Worm (Caenorhabditis elegans) whole organism, L1 larva: ENCODE results near the gene trm-2A.

Experiments
- Y116A8C.19 ChIP-seq: sonication (generic microtip); optimal IDR thresholded peaks from 2 replicates; lab custom pipeline; 2016; ENCODE audit warnings: missing compliant biosample characterization, missing genetic modification characterization, borderline replicate concordance
- aly-2 ChIP-seq: fragments of 150-350 bp; optimal IDR thresholded peaks from 2 replicates; lab custom pipeline; 2014; ENCODE audit warnings: missing biosample characterization, missing genetic modification characterization
- ama-1 ChIP-seq: fragments of 150-350 bp; optimal IDR thresholded peaks from 2 replicates; lab custom pipeline; 2014
- fkh-10 ChIP-seq: sonication (generic microtip); optimal IDR thresholded peaks from 2 replicates; lab custom pipeline; 2017; ENCODE audit warnings: missing biosample characterization, missing genetic modification reagents, missing genetic modification characterization
- lin-39 ChIP-seq: fragments of 150-350 bp; optimal IDR thresholded peaks from 2 replicates; lab custom pipeline; 2014; ENCODE audit warnings: missing biosample characterization, missing genetic modification reagents, missing genetic modification characterization
- nhr-76 ChIP-seq: sonication (generic microtip); optimal IDR thresholded peaks from 2 replicates; lab custom pipeline; 2017; ENCODE audit warnings: missing biosample characterization, missing genetic modification characterization
- pag-3 ChIP-seq: sonication (generic microtip); optimal IDR thresholded peaks from 2 replicates; lab custom pipeline; 2017; ENCODE audit warnings: missing genetic modification characterization, mild to moderate bottlenecking, missing compliant biosample characterization, antibody characterized with exemption, borderline replicate concordance; ENCODE audit not compliant: insufficient read depth
- pqm-1 ChIP-seq: sonication (generic microtip); optimal IDR thresholded peaks from 3 replicates; lab custom pipeline; 2017; ENCODE audit warnings: missing biosample characterization, missing genetic modification characterization
- tbx-2 ChIP-seq: sonication (generic microtip); optimal IDR thresholded peaks from 2 replicates; lab custom pipeline; 2016; ENCODE audit warnings: missing genetic modification characterization, missing compliant biosample characterization
- ztf-4 ChIP-seq: fragments of 150-350 bp; optimal IDR thresholded peaks from 2 replicates; lab custom pipeline; 2014; ENCODE audit warnings: missing biosample characterization, missing genetic modification characterization

DNA sequence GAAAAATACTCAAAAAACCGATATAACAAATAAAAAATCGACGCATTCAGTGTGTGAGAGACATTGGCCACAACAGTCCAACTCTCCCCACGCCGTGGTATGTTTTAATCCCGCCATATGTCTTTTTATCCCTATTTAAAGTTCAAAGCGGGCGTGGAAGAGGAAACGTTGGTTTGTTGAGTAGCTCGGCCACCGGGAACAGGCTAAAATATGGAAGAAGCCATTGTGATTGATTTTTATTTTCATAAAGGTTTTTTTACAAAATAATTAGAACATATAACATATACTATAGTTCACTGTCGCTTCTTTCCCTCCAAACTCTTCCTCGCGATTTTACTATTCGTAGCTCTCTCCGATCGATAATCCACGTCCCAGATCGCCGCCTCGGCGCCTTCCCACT lies 5.7 kb upstream of the trm-2A start, which contains the start of gene nas-32:
- TF ChIP-seq ztf-4 (tag; lab: Kevin White, UChicago) (no peak), pag-3 (tag; lab: Kevin White, UChicago) (no peak), lin-39 (tag; lab: Kevin White, UChicago) (no peak), Y116A8C.19 (no peak), pqm-1 (tag; lab: Kevin White, UChicago) (no peak), ama-1 (no peak), tbx-2 (tag; lab: Kevin White, UChicago) (no peak), aly-2 (tag; lab: Kevin White, UChicago) (no peak), fkh-10 (GFP tag; lab: Kevin White, UChicago) (no peak), nhr-76 (tag; lab: Kevin White, UChicago) (no peak)
